Worm (Caenorhabditis elegans): Measurements from ENCODE around the gene W02B12.16.

Gene W02B12.16

ce11 chrII:11453025-11453424, 23.3 kb downstream of the W02B12.16 start, which contains the start of gene rsp-1 (continued):
- peak; percentile 80 for TF ChIP-seq lin-1 (GFP tag; IDR thresholded peaks at IDR 0.05)
- peak; percentile 93 for TF ChIP-seq nhr-6 (tag; optimal IDR thresholded peaks at IDR 0.05)
- TF ChIP-seq dmd-8 (GFP tag; IDR thresholded peaks at IDR 0.05), result no peak
- TF ChIP-seq snpc-4 (tag; optimal IDR thresholded peaks at IDR 0.05), result no peak
- peak; percentile 64; the same call in 1 of the 2 replicates for TF ChIP-seq lin-29 (GFP tag; IDR thresholded peaks at IDR 0.05)
- TF ChIP-seq ztf-11 (tag; optimal IDR thresholded peaks at IDR 0.05), result no peak
- peak; percentile 46; the same call in 1 of the 2 replicates for TF ChIP-seq vab-7 (GFP tag; IDR thresholded peaks at IDR 0.05)
- peak; percentile 80 for TF ChIP-seq spr-1 (tag; optimal IDR thresholded peaks at IDR 0.05)
- peak; percentile 97 for TF ChIP-seq dve-1 (tag; optimal IDR thresholded peaks at IDR 0.05; ENCODE audit: insufficient read depth)
- peak; percentile 89 for TF ChIP-seq lin-38 (GFP tag; IDR thresholded peaks at IDR 0.05)
- no peak for TF ChIP-seq Y75B8A.6 (GFP tag; IDR thresholded peaks at IDR 0.05)
- no peak for TF ChIP-seq zag-1 (tag; optimal IDR thresholded peaks at IDR 0.05)
- TF ChIP-seq hif-1 (tag; optimal IDR thresholded peaks at IDR 0.05), result peak; percentile 3 to 79
- TF ChIP-seq nhr-42 (GFP tag; IDR thresholded peaks at IDR 0.05), result peak; percentile 89
- no peak for TF ChIP-seq gei-8 (GFP tag; optimal IDR thresholded peaks at IDR 0.05)
- TF ChIP-seq pqm-1 (tag; optimal IDR thresholded peaks at IDR 0.05), result peak; percentile 41
- TF ChIP-seq lsy-2 (tag; optimal IDR thresholded peaks at IDR 0.05), result peak; percentile 74 to 94
- TF ChIP-seq mdl-1 (tag; optimal IDR thresholded peaks at IDR 0.05), result peak in 1 of 2 experiments; percentile 76

ce11 chrII:11452498-11453005, 23.8 kb downstream of the W02B12.16 start, which contains the start of gene rsp-2:
rsp-2 (minus strand) TSS chrII:11452955.
- TF ChIP-seq hlh-11 (tag; optimal IDR thresholded peaks at IDR 0.05) (no peak), egl-43 (GFP tag; IDR thresholded peaks at IDR 0.05) (0 out of 2 replicates have a peak, but pooled peaks have one; percentile 5), unc-62 (GFP tag; optimal IDR thresholded peaks at IDR 0.05 in 1 of 2) (peak in 1 of 2 experiments; percentile 28), unc-62 (tag; optimal IDR thresholded peaks at IDR 0.05) (no peak), Y75B8A.6 (GFP tag; IDR thresholded peaks at IDR 0.05) (no peak), mes-2 (tag; optimal IDR thresholded peaks at IDR 0.05; ENCODE audit: poor library complexity, severe bottlenecking) (no peak), ama-1 (optimal IDR thresholded peaks at IDR 0.05) (no peak), pqm-1 (tag; optimal IDR thresholded peaks at IDR 0.05) (no peak), lin-15B (tag; optimal IDR thresholded peaks at IDR 0.05) (no peak), aha-1 (tag) (peak; percentile 93), ces-1 (GFP tag; optimal IDR thresholded peaks at IDR 0.05) (no peak), nhr-102 (tag; optimal IDR thresholded peaks at IDR 0.05) (no peak), daf-19 (GFP tag; conservative IDR thresholded peaks at IDR 0.05) (no peak), ceh-44 (GFP tag; IDR thresholded peaks at IDR 0.05) (no peak), zip-11 (GFP tag; IDR thresholded peaks at IDR 0.05) (no peak), dmd-8 (GFP tag; IDR thresholded peaks at IDR 0.05) (no peak)

- TF ChIP-seq T20F7.1 (GFP tag; optimal IDR thresholded peaks at IDR 0.05), result no peak
- TF ChIP-seq egl-43 (GFP tag; IDR thresholded peaks at IDR 0.05), result 0 out of 2 replicates have a peak, but pooled peaks have one; percentile 43
- peak; percentile 74 for TF ChIP-seq set-16 (GFP tag; IDR thresholded peaks at IDR 0.05)
- TF ChIP-seq nhr-77 (tag; optimal IDR thresholded peaks at IDR 0.05), result no peak
These were observed 24.6 kb downstream of the W02B12.16 start for ce11 chrII:11451738-11452137.

ce11 chrII:11450882-11451281, 25.4 kb downstream of the W02B12.16 start:
- TF ChIP-seq unc-62 (GFP tag; optimal IDR thresholded peaks at IDR 0.05 in 1 of 2) (peak in 1 of 2 experiments; percentile 94), unc-62 (tag; optimal IDR thresholded peaks at IDR 0.05) (no peak), aha-1 (tag) (peak; percentile 4), nhr-41 (GFP tag; IDR thresholded peaks at IDR 0.05) (no peak)
